Worm (Caenorhabditis elegans) whole organism, young adult: ENCODE measurements around the gene fbxa-111.

Experiments used
- B0035.1 ChIP-seq: sonication (generic microtip); optimal IDR thresholded peaks from 2 replicates; lab custom pipeline; 2016; ENCODE audit warnings: missing genetic modification characterization, mild to moderate bottlenecking, missing compliant biosample characterization, missing genotype, missing genetic modification reagents
- B0261.1 ChIP-seq: sonication (generic microtip); optimal IDR thresholded peaks from 2 replicates; lab custom pipeline; 2016; ENCODE audit warnings: mild to moderate bottlenecking, missing genetic modification characterization, moderate library complexity, missing compliant biosample characterization
- B0336.3 ChIP-seq: fragments of 200-800 bp; sonication (Bioruptor generic); IDR thresholded peaks from 2 replicates; pipeline ENCODE4 v1.3.6; 2022; ENCODE audit warnings: missing genetic modification characterization, missing compliant biosample characterization
- C06A6.2 ChIP-seq: fragments of 200-800 bp; sonication (Bioruptor generic); conservative IDR thresholded peaks from 2 replicates; pipeline ENCODE4 v1.3.6; 2022; ENCODE audit warnings: missing genetic modification characterization, missing compliant biosample characterization
- C17E4.6 ChIP-seq: fragments of 200-800 bp; sonication (Bioruptor generic); IDR thresholded peaks from 2 replicates; pipeline ENCODE4 v1.3.6; 2022; ENCODE audit warnings: missing genetic modification reagents, missing genetic modification characterization, missing compliant biosample characterization
- F23B12.7 ChIP-seq: sonication (generic microtip); optimal IDR thresholded peaks from 2 replicates; lab custom pipeline; 2017; ENCODE audit warnings: missing genetic modification characterization, mild to moderate bottlenecking, missing compliant biosample characterization, antibody characterized with exemption, moderate library complexity; ENCODE audit not compliant: insufficient read depth
- Y79H2A.3 ChIP-seq: fragments of 200-800 bp; sonication (Bioruptor generic); conservative IDR thresholded peaks from 2 replicates; pipeline ENCODE4 v1.3.6; 2022; ENCODE audit warnings: missing genetic modification reagents, missing genetic modification characterization, missing compliant biosample characterization
- Y95B8A.8 ChIP-seq: fragments of 200-800 bp; sonication (Bioruptor generic); IDR thresholded peaks from 2 replicates; pipeline ENCODE4 v1.3.6; 2022; ENCODE audit warnings: missing genetic modification reagents, missing genetic modification characterization, missing compliant biosample characterization
- aptf-2 ChIP-seq: fragments of 200-800 bp; sonication (Bioruptor generic); conservative IDR thresholded peaks from 2 replicates; pipeline ENCODE4 v1.3.6; 2022; ENCODE audit warnings: missing genetic modification reagents, missing genetic modification characterization, missing compliant biosample characterization
- atf-7 ChIP-seq: sonication (generic microtip); optimal IDR thresholded peaks from 2 replicates; lab custom pipeline; 2017; ENCODE audit warnings: mild to moderate bottlenecking, missing genetic modification characterization, missing compliant biosample characterization
- bed-1 ChIP-seq: fragments of 200-800 bp; sonication (Bioruptor generic); IDR thresholded peaks from 2 replicates; pipeline ENCODE4 v1.3.6; 2022; ENCODE audit warnings: missing genetic modification reagents, missing genetic modification characterization, missing compliant biosample characterization
- cebp-2 ChIP-seq: fragments of 200-800 bp; sonication (Bioruptor generic); IDR thresholded peaks from 2 replicates; pipeline ENCODE4 v1.3.6; 2022; ENCODE audit warnings: missing genetic modification characterization, missing compliant biosample characterization
- ceh-40 ChIP-seq: fragments of 200-800 bp; sonication (Bioruptor generic); IDR thresholded peaks from 2 replicates; pipeline ENCODE4 v1.3.6; 2022; ENCODE audit warnings: missing genetic modification characterization, missing compliant biosample characterization
- ceh-58 ChIP-seq: fragments of 200-800 bp; sonication (Bioruptor generic); IDR thresholded peaks from 2 replicates; pipeline ENCODE4 v1.3.6; 2022; ENCODE audit warnings: missing genetic modification characterization, missing compliant biosample characterization
- egrh-3 ChIP-seq: fragments of 200-800 bp; sonication (Bioruptor generic); IDR thresholded peaks from 2 replicates; pipeline ENCODE4 v1.3.6; 2022; ENCODE audit warnings: missing genetic modification reagents, missing genetic modification characterization, missing compliant biosample characterization
- ets-4 ChIP-seq: fragments of 200-800 bp; sonication (Bioruptor generic); optimal IDR thresholded peaks from 2 replicates; lab custom pipeline; 2018; ENCODE audit warnings: mild to moderate bottlenecking, missing genetic modification characterization, missing compliant biosample characterization
- hmg-1.2 ChIP-seq: fragments of 200-800 bp; sonication (Bioruptor generic); IDR thresholded peaks from 2 replicates; pipeline ENCODE4 v1.3.6; 2022; ENCODE audit warnings: missing genetic modification reagents, missing genetic modification characterization, missing compliant biosample characterization
- hrde-1 ChIP-seq: sonication (generic microtip); optimal IDR thresholded peaks from 2 replicates; lab custom pipeline; 2016; ENCODE audit warnings: missing genetic modification characterization, mild to moderate bottlenecking, missing compliant biosample characterization, moderate library complexity, missing genotype, missing genetic modification reagents, borderline replicate concordance
- lin-35 ChIP-seq, 3 experiments: fragments of 150-350 bp in 2 of 3; sonication (generic microtip) in 1 of 3; optimal IDR thresholded peaks; 2 replicates each; lab custom pipeline; 2014 to 2018; ENCODE audit warnings: missing biosample characterization in 3 of 3, missing genetic modification characterization in 3 of 3, missing genetic modification reagents in 3 of 3
- lin-54 ChIP-seq: fragments of 200-800 bp; sonication (Bioruptor generic); optimal IDR thresholded peaks from 2 replicates; lab custom pipeline; 2018; ENCODE audit warnings: mild to moderate bottlenecking, missing genetic modification characterization, missing compliant biosample characterization
- mel-28 ChIP-seq: sonication (generic microtip); optimal IDR thresholded peaks from 2 replicates; lab custom pipeline; 2016; ENCODE audit warnings: borderline replicate concordance, mild to moderate bottlenecking, missing genetic modification characterization, missing compliant biosample characterization
- nhr-120 ChIP-seq: fragments of 200-800 bp; sonication (Bioruptor generic); IDR thresholded peaks from 2 replicates; pipeline ENCODE4 v1.3.6; 2022; ENCODE audit warnings: missing genetic modification characterization, missing compliant biosample characterization
- nhr-80 ChIP-seq: sonication (generic microtip); optimal IDR thresholded peaks from 2 replicates; lab custom pipeline; 2016; ENCODE audit warnings: missing genetic modification characterization, missing compliant biosample characterization
- pbrm-1 ChIP-seq: fragments of 200-800 bp; sonication (Bioruptor generic); IDR thresholded peaks from 2 replicates; pipeline ENCODE4 v1.3.6; 2022; ENCODE audit warnings: missing genetic modification reagents, missing genetic modification characterization, missing compliant biosample characterization
- rcor-1 ChIP-seq: fragments of 200-800 bp; sonication (Bioruptor generic); IDR thresholded peaks from 2 replicates; pipeline ENCODE4 v1.3.6; 2022; ENCODE audit warnings: missing genetic modification reagents, missing genetic modification characterization, missing compliant biosample characterization
- rec-8 ChIP-seq, 2 experiments: sonication (generic microtip); optimal IDR thresholded peaks; 2 replicates each; lab custom pipeline; 2016; ENCODE audit warnings: mild to moderate bottlenecking in 2 of 2, missing genetic modification characterization in 2 of 2, missing genetic modification reagents in 2 of 2, missing genotype in 2 of 2, missing biosample characterization in 1 of 2, missing compliant biosample characterization in 1 of 2, moderate library complexity in 1 of 2
- sdz-38 ChIP-seq: sonication (generic microtip); optimal IDR thresholded peaks from 2 replicates; lab custom pipeline; 2016; ENCODE audit warnings: missing genotype, missing genetic modification characterization, missing compliant biosample characterization
- sea-2 ChIP-seq: fragments of 200-800 bp; sonication (Bioruptor generic); IDR thresholded peaks from 2 replicates; pipeline ENCODE4 v1.3.6; 2022; ENCODE audit warnings: missing genetic modification characterization, missing compliant biosample characterization
- sptf-2 ChIP-seq: fragments of 200-800 bp; sonication (Bioruptor generic); optimal IDR thresholded peaks from 2 replicates; lab custom pipeline; 2018; ENCODE audit warnings: mild to moderate bottlenecking, missing genetic modification characterization, missing compliant biosample characterization
- unc-62 ChIP-seq: fragments of 150-350 bp; optimal IDR thresholded peaks from 2 replicates; lab custom pipeline; 2014; ENCODE audit warnings: missing biosample characterization, missing genetic modification reagents, missing genetic modification characterization
- xnd-1 ChIP-seq: sonication (generic microtip); optimal IDR thresholded peaks from 2 replicates; lab custom pipeline; 2016; ENCODE audit warnings: missing genotype, missing genetic modification reagents, missing genetic modification characterization, missing compliant biosample characterization
- ztf-22 ChIP-seq: fragments of 200-800 bp; sonication (Bioruptor generic); optimal IDR thresholded peaks from 2 replicates; lab custom pipeline; 2018; ENCODE audit warnings: mild to moderate bottlenecking, missing genetic modification characterization, moderate library complexity, missing compliant biosample characterization

The fbxa-111 gene

ce11 chrV:16911934-16912333 lies 37.6 kb downstream of the fbxa-111 start, which contains the start of gene nhr-116:
nhr-116 (plus strand) TSS chrV:16912234.
- TF ChIP-seq mel-28 (tag; lab: Kevin White, UChicago) = no peak
- TF ChIP-seq unc-62 (GFP tag; lab: Kevin White, UChicago) = no peak
- TF ChIP-seq nhr-120 (GFP tag; lab: Robert Waterston, UW) = no peak
- TF ChIP-seq rec-8 (tag; optimal IDR thresholded peaks at IDR 0.05; lab: Kevin White, UChicago) = no peak
- no peak for TF ChIP-seq hrde-1
- no peak for TF ChIP-seq B0336.3 (GFP tag; lab: Robert Waterston, UW)
- TF ChIP-seq cebp-2 (GFP tag; lab: Robert Waterston, UW) = no peak
- TF ChIP-seq sptf-2 (GFP tag; lab: Kevin White, UChicago) = no peak
- no peak for TF ChIP-seq ceh-58 (GFP tag; lab: Robert Waterston, UW)
- TF ChIP-seq B0035.1 = no peak
- no peak for TF ChIP-seq ztf-22 (GFP tag; lab: Kevin White, UChicago)
- TF ChIP-seq rcor-1 = no peak
- no peak for TF ChIP-seq atf-7 (tag; lab: Kevin White, UChicago)
- TF ChIP-seq F23B12.7 (tag; lab: Kevin White, UChicago) = no peak
- no peak for TF ChIP-seq egrh-3 (GFP tag; lab: Robert Waterston, UW)
- no peak for TF ChIP-seq xnd-1 (tag; lab: Kevin White, UChicago)
- no peak for TF ChIP-seq C06A6.2 (GFP tag; lab: Robert Waterston, UW)
- TF ChIP-seq ets-4 (GFP tag; lab: Kevin White, UChicago) = no peak
- TF ChIP-seq, all 124 proteins: peak for 0

- peak; percentile 36 for TF ChIP-seq nhr-80 (tag; lab: Kevin White, UChicago)
- TF ChIP-seq sea-2 (GFP tag; lab: Robert Waterston, UW) = no peak
- no peak for TF ChIP-seq ztf-22 (GFP tag; lab: Kevin White, UChicago)
- TF ChIP-seq B0261.1 (tag; lab: Kevin White, UChicago) = no peak
- TF ChIP-seq xnd-1 (tag; lab: Kevin White, UChicago) = no peak
Observed at ce11 chrV:16911294-16911693, 38.2 kb downstream of the fbxa-111 start.

- TF ChIP-seq hmg-1.2 (GFP tag; lab: Robert Waterston, UW) (peak; percentile 12; the same call in 1 of the 2 replicates), C06A6.2 (GFP tag; lab: Robert Waterston, UW) (no peak), aptf-2 (GFP tag; lab: Robert Waterston, UW) (no peak), Y79H2A.3 (GFP tag; lab: Robert Waterston, UW) (no peak), lin-54 (GFP tag; lab: Kevin White, UChicago) (no peak)
Observed at ce11 chrV:16910864-16911263, 38.6 kb downstream of the fbxa-111 start.

- TF ChIP-seq sdz-38 (tag; lab: Kevin White, UChicago) (no peak), bed-1 (GFP tag; lab: Robert Waterston, UW) (no peak), Y95B8A.8 (GFP tag; lab: Robert Waterston, UW) (no peak), B0336.3 (GFP tag; lab: Robert Waterston, UW) (no peak), pbrm-1 (GFP tag; lab: Robert Waterston, UW) (no peak), cebp-2 (GFP tag; lab: Robert Waterston, UW) (no peak), B0035.1 (no peak), lin-35 (GFP tag; optimal IDR thresholded peaks at IDR 0.05; lab: Kevin White, UChicago) (no peak), ceh-40 (no peak), C17E4.6 (GFP tag; lab: Robert Waterston, UW) (no peak)
Observed at ce11 chrV:16909871-16910270, 39.6 kb downstream of the fbxa-111 start, which contains the start of gene F09C6.16. F09C6.16 (minus strand) TSS chrV:16909971.
